Fruit fly (Drosophila melanogaster) whole organism, adult: ENCODE data around the gene Cox11.

Source experiments
- Crg-1 ChIP-seq: fragments of 200-800 bp; sonication (Bioruptor generic); optimal IDR thresholded peaks from 2 replicates; lab custom pipeline; 2016; ENCODE audit warnings: missing biosample characterization, missing genetic modification characterization
- Hr96 ChIP-seq: fragments of 200-800 bp; sonication (Bioruptor generic); optimal IDR thresholded peaks from 2 replicates; lab custom pipeline; 2016; ENCODE audit warnings: missing biosample characterization, missing genetic modification characterization
- bab1 ChIP-seq: fragments of 200-800 bp; sonication (Bioruptor generic); optimal IDR thresholded peaks from 3 replicates; lab custom pipeline; 2019; ENCODE audit warnings: missing biosample characterization, mild to moderate bottlenecking, missing genetic modification characterization, moderate library complexity
- cnc ChIP-seq, 2 experiments: fragments of >200 bp; optimal IDR thresholded peaks; 2 replicates each; lab custom pipeline; 2017
- kay ChIP-seq: fragments of 200-800 bp; sonication (Bioruptor generic); peaks from one replicate; lab custom pipeline; 2016; ENCODE audit warnings: missing biosample characterization, missing genetic modification characterization, borderline replicate concordance

dm6 chr2L:5489084-5489617 lies 37.6 kb upstream of the Cox11 start:
- TF ChIP-seq cnc (optimal IDR thresholded peaks at IDR 0.05; lab: Kevin White, UChicago) (no peak), kay (GFP tag; lab: Kevin White, UChicago) (no peak), Hr96 (GFP tag; lab: Kevin White, UChicago) (no peak), Crg-1 (GFP tag; lab: Kevin White, UChicago) (no peak), bab1 (no peak)
